Worm (Caenorhabditis elegans) whole organism, dauer: Measurements from ENCODE around the gene Y66D12A.21.

Source experiments
- unc-62 ChIP-seq: sonication (generic microtip); optimal IDR thresholded peaks from 2 replicates; lab custom pipeline; 2017; ENCODE audit warnings: missing biosample characterization, missing genetic modification reagents, missing genetic modification characterization

Gene Y66D12A.21

DNA sequence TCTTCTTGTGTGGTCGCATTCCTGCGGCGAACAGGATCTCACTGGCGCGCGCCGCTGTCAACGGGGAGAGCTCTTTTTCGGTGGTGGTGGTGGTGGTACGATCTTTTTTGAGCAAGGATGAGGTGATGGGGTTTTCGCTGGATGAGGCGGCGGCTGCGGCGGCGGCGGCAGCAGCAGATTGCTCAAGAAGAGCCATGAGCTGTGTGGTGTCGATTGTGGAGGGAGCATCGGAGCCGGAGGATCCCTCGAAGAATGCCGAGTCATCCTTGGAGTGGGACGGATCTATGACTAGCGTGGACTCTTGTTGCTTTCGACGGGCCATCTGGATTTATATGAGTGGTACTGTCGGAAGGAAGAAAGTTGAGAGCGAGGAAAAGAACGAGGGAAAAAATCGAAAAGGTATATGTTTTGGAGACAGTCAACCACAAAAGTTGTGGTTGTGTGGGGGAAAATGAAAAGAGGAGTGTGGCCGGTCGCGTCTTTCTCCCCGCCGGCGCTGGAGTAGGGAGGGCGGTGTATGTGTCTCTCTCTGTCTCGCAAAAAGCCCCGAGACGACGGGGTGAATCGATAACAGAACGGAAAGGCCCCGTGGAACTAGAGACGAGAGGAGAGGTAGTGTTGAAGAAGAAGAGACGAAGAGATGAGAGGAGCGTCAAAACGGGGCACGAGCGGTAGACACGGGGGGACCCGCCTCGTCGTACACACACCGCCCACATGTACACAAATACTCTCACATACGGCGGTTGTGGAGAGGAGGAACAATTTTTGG lies 38.5 kb downstream of the Y66D12A.21 start:
- no peak for TF ChIP-seq unc-62 (GFP tag; lab: Kevin White, UChicago)

DNA sequence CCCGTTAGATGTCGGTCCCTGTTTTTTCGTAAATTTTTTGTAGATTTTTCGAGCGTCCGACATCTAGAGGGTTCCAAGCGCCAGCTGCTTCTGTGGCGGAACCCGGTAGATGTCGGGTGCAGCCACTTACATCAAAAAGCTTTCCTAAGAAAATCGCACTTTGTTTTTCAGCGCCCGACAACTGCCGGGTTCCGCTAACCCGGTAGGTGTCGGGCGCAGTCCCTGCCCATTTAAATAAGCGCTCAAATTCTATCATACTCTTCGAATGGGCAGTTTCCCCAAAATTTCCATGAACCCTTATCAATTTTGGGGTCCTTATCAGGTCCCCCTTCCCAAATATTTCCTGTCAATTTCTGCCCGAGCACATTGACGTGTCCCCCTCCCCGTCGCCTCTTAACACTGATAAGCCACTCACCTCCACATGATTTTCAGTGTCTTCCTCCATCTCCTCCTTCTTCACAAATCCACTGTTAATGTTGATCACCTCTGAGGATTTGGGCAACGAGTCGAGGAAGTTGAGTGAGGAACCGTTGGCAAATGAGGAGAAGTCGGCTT lies 39.6 kb downstream of the Y66D12A.21 start:
- no peak for TF ChIP-seq unc-62 (GFP tag; lab: Kevin White, UChicago)

DNA sequence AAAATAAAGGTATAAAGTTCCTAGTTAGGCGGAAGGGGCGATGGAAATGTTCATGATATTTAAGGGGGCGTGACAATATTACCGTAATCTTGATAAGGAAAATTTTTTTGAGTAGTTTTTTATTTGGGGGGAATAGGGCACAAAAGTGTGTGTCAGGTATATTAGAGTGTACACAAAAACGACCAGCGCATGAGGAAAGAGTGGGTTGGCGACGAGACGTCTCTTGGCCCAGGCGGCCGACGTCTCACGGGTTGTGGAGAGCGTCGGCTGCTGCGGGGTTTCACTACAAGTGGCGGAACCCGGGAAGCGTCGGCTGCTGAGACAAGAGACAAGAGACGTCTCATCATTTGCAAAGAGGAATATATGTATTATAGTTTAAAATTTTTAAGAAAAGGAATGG lies 41.4 kb downstream of the Y66D12A.21 start:
- no peak for TF ChIP-seq unc-62 (GFP tag; lab: Kevin White, UChicago)

DNA sequence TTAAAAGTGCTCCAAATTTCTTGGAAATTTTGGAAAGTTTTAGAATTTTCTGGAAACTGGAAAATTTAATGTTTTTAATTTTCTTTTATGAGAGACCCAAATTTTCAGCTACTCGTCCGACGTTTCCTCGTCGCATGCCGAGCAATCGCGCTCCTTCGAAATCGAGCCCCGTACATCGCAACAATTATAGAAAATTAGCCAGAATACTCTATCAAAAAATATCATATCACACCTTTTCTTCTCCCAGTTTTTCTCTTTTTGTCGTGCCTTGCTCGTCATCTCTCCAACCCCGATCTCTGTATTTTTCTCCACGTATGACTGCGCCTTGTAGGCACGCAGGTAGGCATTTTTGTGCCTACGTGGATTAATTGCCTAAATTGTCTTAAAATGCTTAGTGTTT lies 42.8 kb downstream of the Y66D12A.21 start:
- TF ChIP-seq unc-62 (GFP tag; lab: Kevin White, UChicago), result no peak

DNA sequence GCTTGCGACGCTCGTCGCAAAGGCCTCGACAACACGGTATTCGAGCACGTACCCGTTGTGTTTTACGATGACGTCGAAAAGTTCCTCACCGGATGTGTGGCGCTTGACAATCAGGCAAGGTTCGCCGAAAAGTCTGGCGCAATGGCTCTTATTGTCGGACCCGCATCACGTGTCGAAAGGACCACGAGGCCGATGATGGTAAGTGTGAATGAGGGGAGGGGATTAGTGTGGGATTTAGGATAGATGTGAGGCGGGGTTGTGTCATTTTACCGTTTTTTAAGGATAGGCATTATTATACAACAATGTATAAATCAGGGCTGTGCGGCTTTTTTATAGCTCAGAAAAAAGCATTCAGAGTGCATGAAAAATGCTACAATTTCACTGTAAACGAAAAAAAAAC lies 45.3 kb downstream of the Y66D12A.21 start:
- no peak for TF ChIP-seq unc-62 (GFP tag; lab: Kevin White, UChicago)

DNA sequence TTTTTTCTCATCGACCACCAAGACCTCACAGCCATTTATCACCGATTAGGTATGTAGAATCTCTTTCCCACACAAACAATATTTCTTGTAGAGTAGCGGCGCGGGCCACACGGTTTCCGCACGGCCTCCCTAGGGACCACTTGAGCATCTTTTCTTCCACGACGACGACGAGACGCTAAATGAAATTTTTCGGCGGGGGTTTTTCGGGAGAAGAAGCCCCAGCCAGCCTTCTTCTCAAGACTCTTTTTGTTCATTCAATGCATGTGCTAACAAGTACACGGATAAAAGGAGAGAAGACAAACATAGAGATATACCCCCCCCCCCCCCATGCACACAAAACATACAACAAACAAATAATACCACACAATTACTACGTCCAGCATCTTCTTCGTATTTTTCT lies 46.1 kb downstream of the Y66D12A.21 start:
- no peak for TF ChIP-seq unc-62 (GFP tag; lab: Kevin White, UChicago)

DNA sequence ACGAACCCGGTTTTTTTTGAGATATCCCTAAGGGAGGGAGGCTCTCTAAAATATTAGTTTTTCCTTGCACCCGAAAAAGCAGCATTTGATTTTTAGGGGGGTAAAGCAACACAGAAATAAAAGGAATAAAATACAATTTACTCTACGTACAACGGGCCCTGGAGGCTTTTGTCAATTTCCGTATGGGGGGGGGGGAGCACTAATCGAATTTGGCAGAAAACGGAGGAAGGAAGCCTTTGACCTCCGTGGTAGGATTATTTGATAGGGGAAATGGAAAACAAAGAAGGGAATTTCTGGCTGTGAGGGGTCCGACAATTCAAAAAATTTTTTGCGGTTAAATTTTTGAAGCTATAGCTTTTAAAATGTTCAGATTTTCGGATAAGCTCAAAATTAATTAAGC lies 47.2 kb downstream of the Y66D12A.21 start:
- TF ChIP-seq unc-62 (GFP tag; lab: Kevin White, UChicago), result no peak

DNA sequence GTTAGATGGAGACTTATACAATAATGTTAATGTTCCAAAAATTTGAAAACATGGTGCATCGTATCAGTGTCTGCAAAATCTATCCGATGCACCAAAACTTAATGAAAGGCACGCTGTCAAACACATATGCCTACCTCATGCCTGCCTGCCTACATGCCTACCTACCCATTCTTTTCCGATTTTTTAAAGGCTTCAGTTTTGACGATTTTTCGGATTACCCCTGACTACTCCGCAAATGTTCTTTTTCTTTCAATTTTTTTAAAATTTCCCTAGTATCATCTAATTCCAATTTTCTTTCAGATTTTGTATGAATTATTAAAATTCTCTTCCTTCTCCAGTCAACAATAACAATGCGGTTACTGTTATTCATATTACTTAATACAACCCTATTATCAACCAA lies 48.5 kb downstream of the Y66D12A.21 start, which contains the start of gene plr-1:
Gene plr-1, plus strand, starts transcription at position 301 of the 400 bp plus-strand sequence.
- no peak for TF ChIP-seq unc-62 (GFP tag; lab: Kevin White, UChicago)

DNA sequence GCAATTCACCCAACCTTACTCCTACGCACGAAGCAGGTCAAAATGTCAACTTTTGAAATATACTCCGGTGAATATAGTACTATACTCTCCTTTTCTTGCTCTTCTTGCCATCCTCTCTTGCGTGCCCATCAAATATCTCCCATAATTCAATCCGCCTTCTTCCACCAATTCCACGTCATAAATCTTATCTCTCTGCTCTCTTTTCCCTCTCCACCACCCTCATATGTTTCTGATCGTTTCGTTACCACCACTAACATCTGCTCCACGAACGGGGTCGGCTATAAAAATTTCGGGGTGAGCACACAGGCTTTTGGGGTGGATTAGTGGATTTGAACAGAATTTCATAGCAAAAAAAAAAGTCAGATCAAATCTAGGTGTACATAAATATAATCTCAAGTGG lies 51.1 kb downstream of the Y66D12A.21 start:
- TF ChIP-seq unc-62 (GFP tag; lab: Kevin White, UChicago), result no peak
